Fruit fly (Drosophila melanogaster): ENCODE results near the gene MED30.

MED30 gene

DNA sequence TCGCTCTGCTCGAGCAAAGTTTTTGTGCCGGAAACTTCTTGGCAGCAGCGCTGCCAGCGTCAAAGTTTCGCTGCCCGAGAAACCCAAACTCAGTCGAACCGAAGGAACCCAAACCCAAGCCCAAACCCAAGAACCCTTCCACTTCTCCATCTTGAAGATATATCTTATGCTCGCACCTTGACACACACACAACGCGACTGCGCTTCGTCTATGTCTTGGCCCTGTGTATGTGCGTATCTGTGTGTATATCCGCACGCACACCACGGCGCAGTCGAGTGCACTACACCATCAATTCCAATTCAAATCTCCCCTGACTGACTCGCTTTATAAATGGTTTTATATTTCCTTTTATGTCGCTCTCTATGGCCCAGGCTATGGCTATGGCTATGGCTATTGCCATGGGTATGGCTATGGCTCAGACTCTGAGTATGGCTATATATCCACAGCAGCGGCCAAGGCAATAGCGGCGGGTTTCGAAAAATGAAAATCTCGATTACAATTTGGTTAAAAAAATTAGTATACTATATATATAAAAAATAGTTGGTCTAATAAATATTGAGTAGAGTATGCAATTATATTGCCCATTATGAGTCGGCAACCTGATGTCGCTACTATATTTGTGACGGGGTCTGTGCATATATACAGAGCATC, 42.6 kb upstream of the MED30 start (continued):
- TF ChIP-seq CG17328 (GFP tag; IDR thresholded peaks at IDR 0.05) (peak; percentile 97), sens-2 (GFP tag; IDR thresholded peaks at IDR 0.05) (peak; percentile 89), sima (GFP tag; optimal IDR thresholded peaks at IDR 0.05) (peak; percentile 57), sr (GFP tag; IDR thresholded peaks at IDR 0.05) (peak; percentile 83), CG6689 (GFP tag; IDR thresholded peaks at IDR 0.05) (peak; percentile 96), sim (GFP tag; IDR thresholded peaks at IDR 0.05) (peak; percentile 93), CG1792 (GFP tag; optimal IDR thresholded peaks at IDR 0.05) (no peak), Stat92E (GFP tag; optimal IDR thresholded peaks at IDR 0.05) (peak in 1 of 3 experiments; percentile 94), CG10959 (GFP tag; IDR thresholded peaks at IDR 0.05) (peak; percentile 97), slou (GFP tag; optimal IDR thresholded peaks at IDR 0.05) (peak; percentile 74), dm (GFP tag; optimal IDR thresholded peaks at IDR 0.05) (peak; percentile 47), Max (GFP tag; optimal IDR thresholded peaks at IDR 0.05) (peak; percentile 93), CkIIα-i1 (GFP tag; IDR thresholded peaks at IDR 0.05) (peak; percentile 80), CG17568 (GFP tag; optimal IDR thresholded peaks at IDR 0.05) (peak; percentile 94), CG10979 (tag; optimal IDR thresholded peaks at IDR 0.05) (peak; percentile 98), CG17186 (GFP tag; optimal IDR thresholded peaks at IDR 0.05) (peak; percentile 80), CG8944 (GFP tag; optimal IDR thresholded peaks at IDR 0.05) (peak; percentile 59), ranshi (GFP tag; IDR thresholded peaks at IDR 0.05) (peak; percentile 97), Fer2 (tag; optimal IDR thresholded peaks at IDR 0.05) (peak; percentile 86), repo (GFP tag; optimal IDR thresholded peaks at IDR 0.05) (peak; percentile 14), Gsc (GFP tag; IDR thresholded peaks at IDR 0.05) (peak; percentile 87), CoRest (tag; optimal IDR thresholded peaks at IDR 0.05) (peak; percentile 95), dysf (GFP tag; IDR thresholded peaks at IDR 0.05) (peak; percentile 98), CrebB (tag; optimal IDR thresholded peaks at IDR 0.05) (peak; percentile 88), jing (GFP tag; optimal IDR thresholded peaks at IDR 0.05) (peak; percentile 90), yki (optimal IDR thresholded peaks at IDR 0.05) (no peak), grn (GFP tag; optimal IDR thresholded peaks at IDR 0.05) (no peak), Six4 (GFP tag; optimal IDR thresholded peaks at IDR 0.05) (peak; percentile 91), CG15011 (GFP tag; optimal IDR thresholded peaks at IDR 0.05) (peak; percentile 93), eve (GFP tag; optimal IDR thresholded peaks at IDR 0.05) (no peak), CG18764 (GFP tag; optimal IDR thresholded peaks at IDR 0.05) (peak; percentile 87), CG31388 (GFP tag; optimal IDR thresholded peaks at IDR 0.05) (peak; percentile 90), CG6765 (GFP tag; optimal IDR thresholded peaks at IDR 0.05) (peak; percentile 91), NC2β (GFP tag; optimal IDR thresholded peaks at IDR 0.05) (peak; percentile 66), CG10431 (GFP tag; optimal IDR thresholded peaks at IDR 0.05) (peak; percentile 85), chm (GFP tag; IDR thresholded peaks at IDR 0.05) (peak; percentile 96), CG4328 (GFP tag; optimal IDR thresholded peaks at IDR 0.05) (peak; percentile 74), Hr3 (GFP tag; optimal IDR thresholded peaks at IDR 0.05) (peak; percentile 93), bcd (GFP tag; optimal IDR thresholded peaks at IDR 0.05) (peak; percentile 95), CG8478 (optimal IDR thresholded peaks at IDR 0.05) (no peak), CG17361 (GFP tag; IDR thresholded peaks at IDR 0.05) (peak; percentile 98), shn (GFP tag; optimal IDR thresholded peaks at IDR 0.05) (no peak), C15 (GFP tag; IDR thresholded peaks at IDR 0.05) (peak; percentile 90), CG14014 (GFP tag; IDR thresholded peaks at IDR 0.05) (peak; percentile 97), CG4854 (GFP tag; optimal IDR thresholded peaks at IDR 0.05) (peak; percentile 81), CG6854 (GFP tag; optimal IDR thresholded peaks at IDR 0.05) (peak; percentile 96), YL-1 (GFP tag; optimal IDR thresholded peaks at IDR 0.05) (peak; percentile 90), CG2116 (GFP tag; optimal IDR thresholded peaks at IDR 0.05) (peak; percentile 74), HLH4C (GFP tag; IDR thresholded peaks at IDR 0.05; ENCODE audit: partially characterized antibody) (no peak), sens (GFP tag) (peak; percentile 97), CG10267 (tag; optimal IDR thresholded peaks at IDR 0.05) (peak; percentile 94), Poxn (GFP tag; IDR thresholded peaks at IDR 0.05) (peak; percentile 85)

Data from whole organism, embryonic.